Worm (Caenorhabditis elegans) whole organism, late embryonic: ENCODE measurements around the gene F55C10.5.

Experiments used
- hlh-15 ChIP-seq: sonication (generic microtip); optimal IDR thresholded peaks from 2 replicates; lab custom pipeline; 2016; ENCODE audit warnings: missing genetic modification characterization, missing compliant biosample characterization
- pat-9 ChIP-seq: fragments of 200-800 bp; sonication (Bioruptor generic); optimal IDR thresholded peaks from 2 replicates; lab custom pipeline; 2018; ENCODE audit warnings: mild to moderate bottlenecking, missing genetic modification characterization, moderate library complexity, missing compliant biosample characterization
- pax-1 ChIP-seq: fragments of 150-350 bp; optimal IDR thresholded peaks from 2 replicates; lab custom pipeline; 2014; ENCODE audit warnings: missing biosample characterization, missing genetic modification characterization
- tbx-2 ChIP-seq: sonication (generic microtip); optimal IDR thresholded peaks from 2 replicates; lab custom pipeline; 2016; ENCODE audit warnings: missing genetic modification characterization, missing compliant biosample characterization
- unc-42 ChIP-seq: sonication (generic microtip); optimal IDR thresholded peaks from 2 replicates; lab custom pipeline; 2016; ENCODE audit warnings: missing genotype, missing genetic modification characterization, missing compliant biosample characterization
- zip-5 ChIP-seq: sonication (generic microtip); optimal IDR thresholded peaks from 2 replicates; lab custom pipeline; 2016; ENCODE audit warnings: missing genetic modification characterization, missing compliant biosample characterization

- TF ChIP-seq tbx-2 (tag; lab: Kevin White, UChicago) (no peak), pat-9 (tag; lab: Kevin White, UChicago) (no peak), hlh-15 (tag; lab: Kevin White, UChicago) (no peak), pax-1 (tag; lab: Kevin White, UChicago) (no peak), zip-5 (no peak), unc-42 (peak; percentile 90)
Observed at ce11 chrV:11336877-11337276, 46.0 kb upstream of the F55C10.5 start.
